Fruit fly (Drosophila melanogaster) whole organism, adult: ENCODE measurements around the gene Hex-A.

Experiments used
- CG11617 ChIP-seq: fragments of 200-800 bp; sonication (Bioruptor generic); optimal IDR thresholded peaks from 2 replicates; lab custom pipeline; 2017; ENCODE audit warnings: mild to moderate bottlenecking, missing biosample characterization, missing genetic modification reagents, missing genetic modification characterization
- CG12768 ChIP-seq: fragments of 200-800 bp; sonication (Bioruptor generic); optimal IDR thresholded peaks from 2 replicates; lab custom pipeline; 2017; ENCODE audit warnings: missing biosample characterization, missing genetic modification characterization, mild to moderate bottlenecking, moderate library complexity, missing genetic modification reagents
- CG14711 ChIP-seq: fragments of 200-800 bp; sonication (Bioruptor generic); optimal IDR thresholded peaks from 2 replicates; lab custom pipeline; 2018; ENCODE audit warnings: missing biosample characterization, mild to moderate bottlenecking, missing genetic modification characterization, moderate library complexity
- CG1620 ChIP-seq: fragments of 200-800 bp; sonication (Bioruptor generic); optimal IDR thresholded peaks from 2 replicates; lab custom pipeline; 2016; ENCODE audit warnings: missing biosample characterization, missing genetic modification characterization
- CG33017 ChIP-seq: fragments of 200-800 bp; sonication (Bioruptor generic); optimal IDR thresholded peaks from 2 replicates; lab custom pipeline; 2018; ENCODE audit warnings: missing biosample characterization, mild to moderate bottlenecking, missing genetic modification characterization, moderate library complexity
- CG5204 ChIP-seq: fragments of 200-800 bp; sonication (Bioruptor generic); optimal IDR thresholded peaks from 2 replicates; lab custom pipeline; 2016; ENCODE audit warnings: missing biosample characterization, missing genetic modification characterization
- CG7045 ChIP-seq: fragments of 200-800 bp; sonication (Bioruptor generic); optimal IDR thresholded peaks from 2 replicates; lab custom pipeline; 2017; ENCODE audit warnings: missing biosample characterization, mild to moderate bottlenecking, missing genetic modification characterization
- CG7101 ChIP-seq: fragments of 200-800 bp; sonication (Bioruptor generic); optimal IDR thresholded peaks from 2 replicates; lab custom pipeline; 2018; ENCODE audit warnings: missing biosample characterization, mild to moderate bottlenecking, missing genetic modification characterization, moderate library complexity
- Clk ChIP-seq: fragments of 200-800 bp; sonication (Bioruptor generic); optimal IDR thresholded peaks from 2 replicates; lab custom pipeline; 2017; ENCODE audit warnings: missing biosample characterization, missing genetic modification characterization
- Crg-1 ChIP-seq: fragments of 200-800 bp; sonication (Bioruptor generic); optimal IDR thresholded peaks from 2 replicates; lab custom pipeline; 2016; ENCODE audit warnings: missing biosample characterization, missing genetic modification characterization
- Hr96 ChIP-seq: fragments of 200-800 bp; sonication (Bioruptor generic); optimal IDR thresholded peaks from 2 replicates; lab custom pipeline; 2016; ENCODE audit warnings: missing biosample characterization, missing genetic modification characterization
- Mnt ChIP-seq: fragments of 200-800 bp; sonication (Bioruptor generic); optimal IDR thresholded peaks from 2 replicates; lab custom pipeline; 2016; ENCODE audit warnings: missing biosample characterization, mild to moderate bottlenecking, missing genetic modification characterization
- bab1 ChIP-seq: fragments of 200-800 bp; sonication (Bioruptor generic); optimal IDR thresholded peaks from 3 replicates; lab custom pipeline; 2019; ENCODE audit warnings: missing biosample characterization, mild to moderate bottlenecking, missing genetic modification characterization, moderate library complexity
- cic ChIP-seq: fragments of 200-800 bp; sonication (Bioruptor generic); optimal IDR thresholded peaks from 2 replicates; lab custom pipeline; 2017; ENCODE audit warnings: missing biosample characterization, mild to moderate bottlenecking, missing genetic modification characterization, moderate library complexity
- cnc ChIP-seq, 2 experiments: fragments of >200 bp; optimal IDR thresholded peaks; 2 replicates each; lab custom pipeline; 2017
- kay ChIP-seq: fragments of 200-800 bp; sonication (Bioruptor generic); peaks from one replicate; lab custom pipeline; 2016; ENCODE audit warnings: missing biosample characterization, missing genetic modification characterization, borderline replicate concordance
- ovo ChIP-seq: fragments of 200-800 bp; sonication (Bioruptor generic); optimal IDR thresholded peaks from 2 replicates; lab custom pipeline; 2016; ENCODE audit warnings: missing biosample characterization, missing genetic modification characterization
- pad ChIP-seq: fragments of 200-800 bp; sonication (Bioruptor generic); optimal IDR thresholded peaks from 3 replicates; lab custom pipeline; 2017; ENCODE audit warnings: missing biosample characterization, missing genetic modification characterization, mild to moderate bottlenecking, moderate library complexity, missing genetic modification reagents
- tj ChIP-seq: fragments of 200-800 bp; sonication (Bioruptor generic); optimal IDR thresholded peaks from 3 replicates; lab custom pipeline; 2017; ENCODE audit warnings: missing biosample characterization, mild to moderate bottlenecking, missing genetic modification characterization, moderate library complexity
- toe ChIP-seq: fragments of 200-800 bp; sonication (Bioruptor generic); optimal IDR thresholded peaks from 2 replicates; lab custom pipeline; 2016; ENCODE audit warnings: missing biosample characterization, missing genetic modification characterization

The Hex-A gene

DNA sequence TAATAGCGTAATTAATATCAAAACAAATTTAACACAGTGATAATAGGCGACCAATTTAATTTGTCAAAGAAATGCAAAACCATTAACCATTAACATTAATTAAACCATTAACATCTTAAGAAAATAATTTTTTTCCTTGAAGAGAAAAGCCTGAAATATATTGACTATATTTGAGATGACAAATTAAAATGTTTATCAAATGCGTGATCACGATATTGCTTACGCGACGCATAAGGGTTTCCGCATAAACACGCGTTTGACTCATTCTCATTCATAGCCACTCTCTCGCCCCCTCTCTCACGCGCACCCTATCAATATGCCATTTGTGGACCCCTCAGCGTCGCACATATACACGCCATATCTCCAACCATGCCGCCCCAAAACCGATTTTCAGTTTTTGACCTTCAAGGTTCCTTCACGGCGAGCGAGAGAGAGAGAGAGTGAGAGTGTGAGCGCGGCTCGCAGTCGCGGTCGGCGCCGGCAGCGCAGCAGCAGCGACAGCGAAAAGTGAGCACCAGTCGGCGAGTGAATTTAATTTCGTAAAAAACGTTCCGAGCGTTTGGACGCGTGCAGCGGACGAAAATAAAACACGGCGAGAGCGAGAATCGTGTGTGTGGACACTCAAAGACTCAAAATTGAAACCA lies at the start of gene Hex-A:
Gene Hex-A, plus strand, starts transcription at position 317 of the 644 bp plus-strand sequence.
- peak; percentile 100 for TF ChIP-seq CG11617 (GFP tag; lab: Kevin White, UChicago)
- peak; percentile 95 for TF ChIP-seq pad (GFP tag; lab: Kevin White, UChicago)
- TF ChIP-seq Clk (GFP tag; lab: Kevin White, UChicago): peak; percentile 89
- peak; percentile 99 for TF ChIP-seq bab1 (GFP tag; lab: Kevin White, UChicago)
- peak; percentile 91 for TF ChIP-seq Crg-1
- peak; percentile 98 for TF ChIP-seq CG12768 (GFP tag; lab: Kevin White, UChicago)
- peak; percentile 97 for TF ChIP-seq kay (GFP tag; lab: Kevin White, UChicago)
- peak; percentile 95 for TF ChIP-seq toe
- TF ChIP-seq cnc (optimal IDR thresholded peaks at IDR 0.05; lab: Kevin White, UChicago): no peak
- TF ChIP-seq ovo: peak; percentile 96
- peak; percentile 97 for TF ChIP-seq tj
- peak; percentile 97 for TF ChIP-seq CG1620 (GFP tag; lab: Kevin White, UChicago)
- peak; percentile 95 for TF ChIP-seq cic (GFP tag; lab: Kevin White, UChicago)
- peak; percentile 96 for TF ChIP-seq CG5204
- peak; percentile 97 for TF ChIP-seq CG14711 (tag; lab: Kevin White, UChicago)
- TF ChIP-seq CG7101: peak; percentile 100
- TF ChIP-seq Mnt (GFP tag; lab: Kevin White, UChicago): peak; percentile 88
- peak; percentile 98 for TF ChIP-seq CG33017 (tag; lab: Kevin White, UChicago)
- TF ChIP-seq Hr96 (GFP tag; lab: Kevin White, UChicago): peak; percentile 99
- TF ChIP-seq CG7045 (GFP tag; lab: Kevin White, UChicago): peak; percentile 98

DNA sequence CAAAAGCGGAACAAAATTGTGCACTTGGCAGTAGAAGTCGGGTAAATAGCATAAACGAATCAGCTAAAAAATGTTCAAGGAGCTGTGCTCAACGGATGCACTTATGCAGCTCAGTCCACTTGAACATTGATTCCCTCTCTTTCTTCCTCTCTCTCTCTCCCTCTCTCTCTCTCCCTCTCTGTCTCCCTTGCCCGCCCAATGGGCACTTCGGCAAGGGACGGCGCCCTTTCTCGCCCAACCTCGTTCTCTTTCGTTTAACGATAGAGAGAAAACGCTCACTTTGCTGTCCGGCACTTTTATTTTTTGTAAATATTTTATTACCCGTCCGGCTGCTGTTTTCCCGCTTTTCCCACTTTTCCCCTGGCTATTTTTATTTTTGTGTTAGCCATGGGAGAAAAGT lies 41.0 kb upstream of the Hex-A start:
- TF ChIP-seq Hr96 (GFP tag; lab: Kevin White, UChicago): no peak
- TF ChIP-seq Crg-1: no peak
- no peak for TF ChIP-seq CG5204
- no peak for TF ChIP-seq CG7101

DNA sequence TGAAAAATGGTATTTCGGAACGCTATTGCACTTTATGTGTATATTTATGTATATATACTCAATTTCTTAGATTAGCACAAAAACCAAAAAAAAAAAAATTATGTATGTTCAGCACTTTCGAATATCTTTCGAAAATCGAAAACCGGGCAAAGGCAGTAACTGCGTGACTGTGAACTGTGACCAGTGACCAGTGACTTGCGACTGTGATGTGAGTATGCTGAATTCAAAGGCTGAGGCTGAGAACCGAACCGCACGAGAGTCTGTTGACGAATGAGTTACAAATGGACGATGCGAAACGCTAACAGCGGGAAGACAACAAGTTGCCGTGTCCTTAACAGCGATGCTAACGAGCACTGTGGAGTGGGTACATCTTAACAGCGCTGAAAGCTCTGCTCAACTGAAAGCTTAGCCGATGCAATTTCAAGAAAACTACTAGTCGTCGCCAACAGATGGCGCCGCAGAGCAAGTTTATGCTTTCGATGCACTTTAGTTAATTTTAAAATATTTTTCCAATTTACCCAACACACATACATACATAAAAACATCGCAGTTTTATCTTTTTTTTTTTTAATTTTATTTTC lies 34.8 kb upstream of the Hex-A start, which contains the start of gene CG32700:
Gene CG32700, minus strand, starts transcription at position 274 of the 581 bp plus-strand sequence.
- TF ChIP-seq bab1 (GFP tag; lab: Kevin White, UChicago): peak; percentile 0
- TF ChIP-seq tj: peak; percentile 85
- TF ChIP-seq CG7101: peak; percentile 16
- TF ChIP-seq Crg-1: no peak

DNA sequence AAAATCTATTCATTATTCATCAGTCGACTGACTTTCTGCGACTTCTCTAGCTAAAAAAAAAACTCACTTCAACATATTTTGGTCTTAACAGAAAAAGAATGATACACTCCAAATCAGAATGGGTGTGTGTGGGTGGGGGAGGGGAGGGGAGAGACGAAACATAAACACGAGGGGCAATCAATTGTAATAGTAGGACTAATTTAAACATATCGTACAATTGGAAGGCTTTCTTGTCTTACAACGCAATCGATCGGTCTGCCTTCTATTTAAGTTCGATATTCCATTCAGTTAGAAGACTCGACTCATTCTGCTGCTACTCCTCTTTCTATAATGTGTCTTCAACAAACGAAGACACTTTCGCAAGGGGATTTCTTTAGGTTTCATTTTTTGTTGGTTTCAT lies 34.3 kb upstream of the Hex-A start:
- TF ChIP-seq tj (peak; percentile 53), cnc (optimal IDR thresholded peaks at IDR 0.05; lab: Kevin White, UChicago) (no peak)

DNA sequence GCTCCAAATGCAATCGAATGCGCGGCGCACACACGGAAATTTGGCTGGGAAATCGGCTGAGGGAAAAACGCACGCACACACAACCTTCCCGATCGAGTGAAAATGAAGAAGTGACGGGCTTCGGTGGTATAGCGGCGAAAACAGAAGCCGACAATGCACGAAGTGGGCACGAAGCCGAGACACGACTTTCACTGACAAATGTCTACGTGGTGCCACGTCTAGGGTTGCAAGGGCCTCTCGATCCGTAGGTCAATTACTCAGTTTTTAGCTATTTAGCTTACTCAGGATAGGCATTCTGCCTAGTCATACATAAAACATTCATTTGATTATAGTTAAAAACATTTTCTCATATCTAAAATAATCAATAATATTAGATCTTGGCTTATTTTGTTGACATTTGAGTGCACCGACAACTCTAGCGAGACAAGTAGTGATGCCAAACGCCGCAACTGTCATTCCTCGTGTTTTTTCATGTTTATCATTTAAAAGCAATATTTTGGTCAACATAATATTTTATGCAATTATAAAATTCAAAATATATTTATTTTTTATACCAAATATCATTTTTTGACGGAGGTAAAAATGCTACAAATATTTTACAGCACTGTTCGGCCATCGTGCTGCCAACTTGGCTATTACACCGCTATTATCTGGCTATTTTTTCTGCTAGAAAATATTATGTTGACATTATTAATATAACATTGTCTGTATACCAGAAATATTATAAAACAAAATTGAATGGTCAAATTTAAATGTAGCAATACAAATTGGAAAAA lies 31.7 kb upstream of the Hex-A start:
- TF ChIP-seq cnc (optimal IDR thresholded peaks at IDR 0.05; lab: Kevin White, UChicago) (no peak), CG12768 (GFP tag; lab: Kevin White, UChicago) (peak; percentile 90), pad (GFP tag; lab: Kevin White, UChicago) (peak; percentile 82), CG33017 (tag; lab: Kevin White, UChicago) (peak; percentile 81), Clk (GFP tag; lab: Kevin White, UChicago) (peak; percentile 70), CG7101 (peak; percentile 95), CG5204 (peak; percentile 82), kay (GFP tag; lab: Kevin White, UChicago) (no peak), ovo (peak; percentile 81), Mnt (GFP tag; lab: Kevin White, UChicago) (peak; percentile 88), CG1620 (GFP tag; lab: Kevin White, UChicago) (peak; percentile 91), CG7045 (GFP tag; lab: Kevin White, UChicago) (peak; percentile 84), toe (peak; percentile 87), CG11617 (GFP tag; lab: Kevin White, UChicago) (peak; percentile 92), Hr96 (GFP tag; lab: Kevin White, UChicago) (peak; percentile 91), bab1 (GFP tag; lab: Kevin White, UChicago) (peak; percentile 94), cic (GFP tag; lab: Kevin White, UChicago) (peak; percentile 9), Crg-1 (peak; percentile 93), CG14711 (tag; lab: Kevin White, UChicago) (peak; percentile 99), tj (peak; percentile 69)

DNA sequence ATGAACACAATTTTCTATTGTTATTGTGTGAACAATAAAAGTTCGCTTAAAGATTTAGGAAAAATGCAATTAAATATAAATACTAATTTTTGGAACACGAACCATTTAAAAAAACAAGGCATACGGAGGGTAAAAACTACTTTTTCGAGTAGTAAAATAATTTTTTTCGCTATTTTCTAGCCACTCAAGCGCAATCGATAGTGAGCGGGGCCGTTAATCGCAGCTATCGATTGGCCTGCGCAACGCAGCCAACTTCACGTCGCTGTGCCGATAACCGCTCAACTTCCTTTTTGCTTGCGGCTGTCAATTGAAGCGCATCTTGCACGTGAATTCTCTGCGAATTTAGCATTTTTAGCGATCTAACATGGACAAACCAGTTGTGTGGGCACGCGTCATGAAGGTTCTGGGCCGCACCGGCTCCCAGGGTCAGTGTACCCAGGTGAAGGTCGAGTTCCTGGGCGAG lies 31.1 kb upstream of the Hex-A start, which contains the start of gene RpS28b:
Gene RpS28b, plus strand, starts transcription at position 278 of the 463 bp plus-strand sequence.
- TF ChIP-seq kay (GFP tag; lab: Kevin White, UChicago) (no peak), CG1620 (GFP tag; lab: Kevin White, UChicago) (peak; percentile 98), CG7101 (peak; percentile 94), pad (GFP tag; lab: Kevin White, UChicago) (peak; percentile 88), toe (peak; percentile 41), CG5204 (peak; percentile 47), bab1 (GFP tag; lab: Kevin White, UChicago) (peak; percentile 92), cic (GFP tag; lab: Kevin White, UChicago) (peak; percentile 44), Hr96 (GFP tag; lab: Kevin White, UChicago) (peak; percentile 98), Crg-1 (peak; percentile 92), CG33017 (tag; lab: Kevin White, UChicago) (peak; percentile 58), cnc (optimal IDR thresholded peaks at IDR 0.05; lab: Kevin White, UChicago) (no peak), ovo (peak; percentile 98), Mnt (GFP tag; lab: Kevin White, UChicago) (peak; percentile 95), tj (peak; percentile 84), CG12768 (GFP tag; lab: Kevin White, UChicago) (peak; percentile 74), CG7045 (GFP tag; lab: Kevin White, UChicago) (peak; percentile 63), Clk (GFP tag; lab: Kevin White, UChicago) (peak; percentile 3), CG14711 (tag; lab: Kevin White, UChicago) (peak; percentile 62), CG11617 (GFP tag; lab: Kevin White, UChicago) (peak; percentile 94)
